Worm (Caenorhabditis elegans): Measurements from ENCODE around the gene abch-1.

ce11 chrII:6502826-6503225 lies 28.6 kb downstream of the abch-1 start, which contains the start of gene R05G9.1:
- TF ChIP-seq ets-7 (tag; optimal IDR thresholded peaks at IDR 0.05) (no peak), ama-1 (optimal IDR thresholded peaks at IDR 0.05) (no peak), sea-1 (GFP tag; conservative IDR thresholded peaks at IDR 0.05) (no peak), hmbx-1 (tag; optimal IDR thresholded peaks at IDR 0.05) (no peak), pes-1 (GFP tag; IDR thresholded peaks at IDR 0.05) (no peak), F13C5.2 (tag; optimal IDR thresholded peaks at IDR 0.05) (no peak), ceh-36 (tag; optimal IDR thresholded peaks at IDR 0.05) (no peak), hmg-4 (GFP tag; optimal IDR thresholded peaks at IDR 0.05) (no peak), B0310.2 (tag; optimal IDR thresholded peaks at IDR 0.05) (no peak), hnd-1 (tag; optimal IDR thresholded peaks at IDR 0.05) (no peak), scrt-1 (GFP tag; IDR thresholded peaks at IDR 0.05) (no peak), tra-4 (tag; optimal IDR thresholded peaks at IDR 0.05) (no peak)

Measured in whole organism, early embryonic.